Worm (Caenorhabditis elegans) whole organism, L4 larva: ENCODE results near the gene T14A8.2.

Experiments
- F49E8.2 ChIP-seq: sonication (generic microtip); optimal IDR thresholded peaks from 2 replicates; lab custom pipeline; 2016; ENCODE audit warnings: missing compliant biosample characterization, mild to moderate bottlenecking, missing genetic modification characterization, borderline replicate concordance
- ceh-20 ChIP-seq: fragments of 200-800 bp; sonication (Bioruptor generic); IDR thresholded peaks from 2 replicates; pipeline ENCODE4 v1.3.6; 2022; ENCODE audit warnings: missing genetic modification reagents, missing genetic modification characterization, missing compliant biosample characterization
- ces-1 ChIP-seq: fragments of 150-350 bp; sonication (generic microtip); optimal IDR thresholded peaks from 4 replicates; lab custom pipeline; 2014; ENCODE audit warnings: missing biosample characterization, missing genetic modification reagents, missing genetic modification characterization
- lin-39 ChIP-seq: fragments of 150-350 bp; optimal IDR thresholded peaks from 2 replicates; lab custom pipeline; 2014; ENCODE audit warnings: missing biosample characterization, missing genetic modification reagents, missing genetic modification characterization
- nhr-111 ChIP-seq: fragments of 200-800 bp; sonication (Bioruptor generic); optimal IDR thresholded peaks from 2 replicates; lab custom pipeline; 2018; ENCODE audit warnings: mild to moderate bottlenecking, missing genetic modification characterization, missing compliant biosample characterization
- snpc-4 ChIP-seq: fragments of 150-350 bp; optimal IDR thresholded peaks from 2 replicates; lab custom pipeline; 2014; ENCODE audit warnings: missing biosample characterization, missing genetic modification characterization
- unc-62 ChIP-seq, 3 experiments: fragments of 150-350 bp in 1 of 3; sonication (generic microtip); optimal IDR thresholded peaks in 2 of 3; peaks in 1 of 3; 1 replicate in 1 of 3; 2 replicates in 2 of 3; lab custom pipeline; 2014 to 2017; ENCODE audit warnings: missing biosample characterization in 3 of 3, missing genetic modification characterization in 3 of 3, missing genetic modification reagents in 3 of 3, missing genotype in 1 of 3
- zfp-2 ChIP-seq: sonication (generic microtip); optimal IDR thresholded peaks from 2 replicates; lab custom pipeline; 2016; ENCODE audit warnings: mild to moderate bottlenecking, missing genetic modification characterization, missing compliant biosample characterization
- zip-11 ChIP-seq: fragments of 200-800 bp; sonication (Bioruptor generic); IDR thresholded peaks from 2 replicates; pipeline ENCODE4 v1.3.6; 2022; ENCODE audit warnings: missing genetic modification characterization, missing compliant biosample characterization

- no peak for TF ChIP-seq zfp-2 (tag; lab: Kevin White, UChicago)
- TF ChIP-seq unc-62 (GFP tag; optimal IDR thresholded peaks at IDR 0.05 in 1 of 2; lab: Kevin White, UChicago), result no peak
- TF ChIP-seq unc-62 (tag; optimal IDR thresholded peaks at IDR 0.05; lab: Kevin White, UChicago), result no peak
- TF ChIP-seq snpc-4 (tag; lab: Kevin White, UChicago), result no peak
- TF ChIP-seq nhr-111, result no peak
- TF ChIP-seq lin-39 (tag; lab: Kevin White, UChicago), result no peak
- TF ChIP-seq zip-11 (GFP tag; lab: Robert Waterston, UW), result no peak
- no peak for TF ChIP-seq ceh-20
- no peak for TF ChIP-seq F49E8.2 (tag; lab: Kevin White, UChicago)
- no peak for TF ChIP-seq ces-1 (GFP tag; lab: Kevin White, UChicago)
These were observed 13.8 kb downstream of the T14A8.2 start, which contains the start of gene C33H5.1 for ce11 chrIV:7808583-7808982.
